Fruit fly (Drosophila melanogaster): ENCODE measurements around the gene CG46464.
A peak's percentile ranks its signal among the peaks of the same experiment; 100 is the strongest.

Gene CG46464

DNA sequence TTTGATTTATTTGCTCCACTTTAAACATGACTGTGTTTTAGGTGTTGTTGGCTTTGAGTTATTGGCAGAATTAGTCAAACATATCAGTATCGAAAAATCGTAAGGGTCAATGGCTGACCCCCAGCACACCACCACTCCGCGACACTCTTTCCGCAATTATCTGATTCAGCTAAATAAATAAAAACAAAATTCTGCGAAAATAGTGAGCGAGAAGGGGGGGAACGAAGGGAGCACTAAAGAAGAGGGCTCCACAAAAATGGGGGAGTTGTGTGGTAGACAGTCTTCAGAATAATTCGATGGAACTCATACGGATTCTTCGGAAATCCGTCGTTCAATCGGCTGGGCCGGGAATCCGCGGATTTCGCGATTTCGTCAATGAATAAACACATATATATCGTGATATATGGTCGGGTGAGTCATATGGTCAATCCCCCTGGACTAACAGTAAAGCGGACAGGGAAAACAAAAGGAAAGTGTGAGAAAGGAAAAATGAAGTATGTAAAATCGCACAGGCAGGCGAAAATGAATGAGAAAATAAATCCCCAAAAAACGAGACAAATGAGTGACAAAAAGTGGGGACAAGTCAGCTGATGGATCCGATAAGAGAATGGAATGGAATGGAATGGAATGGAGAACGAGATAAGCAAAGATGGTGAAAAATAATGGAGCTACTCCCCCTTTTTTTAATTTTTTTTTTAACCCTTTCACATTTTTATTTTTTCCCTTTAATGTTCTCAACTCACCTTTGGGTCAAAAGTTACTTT, 41.7 kb upstream of the CG46464 start:
- no peak for TF ChIP-seq CG32121 (GFP tag; IDR thresholded peaks at IDR 0.05)
- no peak for TF ChIP-seq Snoo (tag; optimal IDR thresholded peaks at IDR 0.05)
- no peak for TF ChIP-seq fd96Ca (GFP tag; IDR thresholded peaks at IDR 0.05)
- no peak for TF ChIP-seq CG17806 (tag; optimal IDR thresholded peaks at IDR 0.05)
- no peak for TF ChIP-seq Pif1B (GFP tag; optimal IDR thresholded peaks at IDR 0.05)
- no peak for TF ChIP-seq CG12605 (GFP tag; IDR thresholded peaks at IDR 0.05)
- TF ChIP-seq CG10348 (GFP tag; IDR thresholded peaks at IDR 0.05): no peak

DNA sequence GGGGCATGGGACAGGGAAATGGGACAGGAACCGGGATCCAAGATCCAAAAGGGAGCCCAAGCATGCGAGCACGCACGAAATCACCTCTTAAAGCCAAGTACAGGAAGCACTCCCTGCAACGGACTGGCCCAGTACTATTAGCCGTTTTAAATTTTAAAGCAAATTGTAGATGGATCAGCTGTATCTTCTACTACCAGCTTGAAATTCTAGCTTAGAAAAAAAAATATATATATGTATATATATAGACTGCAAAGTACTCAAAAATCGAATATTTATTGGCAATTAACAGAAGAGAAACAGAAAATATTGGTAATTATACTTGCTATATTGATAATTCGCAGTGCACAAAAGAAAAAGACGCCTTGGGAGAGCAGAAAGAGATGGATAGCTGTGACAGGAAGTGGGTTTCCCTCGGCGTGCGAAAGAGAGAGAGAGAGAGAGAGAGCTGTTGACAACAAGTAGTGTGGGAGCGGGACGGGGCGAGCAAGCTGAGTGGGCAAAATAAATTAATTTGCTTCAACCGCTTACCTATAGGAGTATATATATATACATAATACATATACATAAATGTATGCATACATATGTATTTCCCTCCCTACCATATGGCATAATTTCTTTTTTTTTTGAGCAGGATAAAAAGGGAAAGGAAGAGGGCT, 40.5 kb upstream of the CG46464 start:
- no peak for TF ChIP-seq rn (GFP tag; IDR thresholded peaks at IDR 0.05)
- no peak for TF ChIP-seq CG4496 (GFP tag; IDR thresholded peaks at IDR 0.05)
- peak; percentile 21 for TF ChIP-seq CG15710 (tag; optimal IDR thresholded peaks at IDR 0.05)
- TF ChIP-seq CG8159 (tag; optimal IDR thresholded peaks at IDR 0.05): peak; percentile 28

DNA sequence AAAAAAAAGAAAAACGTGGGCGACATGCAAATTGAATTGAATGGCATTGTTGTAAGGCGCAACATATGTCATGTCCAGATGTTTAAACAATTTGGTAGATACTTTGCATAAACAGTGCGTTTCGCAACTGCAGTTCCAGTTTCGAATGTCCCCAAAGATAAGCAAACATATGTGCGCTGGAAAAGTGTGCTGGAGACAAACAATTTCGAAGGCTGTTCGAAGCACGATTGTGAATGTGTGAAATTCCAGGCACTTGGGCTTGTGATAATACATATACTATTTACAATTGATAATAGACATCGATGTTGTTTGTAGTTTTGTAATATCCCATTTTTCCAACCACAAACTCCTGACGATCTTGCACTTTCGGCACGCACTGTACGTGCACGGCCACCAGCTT, 39.0 kb upstream of the CG46464 start:
- peak; percentile 24 for TF ChIP-seq Pif1A (GFP tag; optimal IDR thresholded peaks at IDR 0.05)
- no peak for TF ChIP-seq CG12605 (GFP tag; IDR thresholded peaks at IDR 0.05)
- 0 out of 3 replicates have a peak, but pooled peaks have one; percentile 21 for TF ChIP-seq CG4496 (GFP tag; IDR thresholded peaks at IDR 0.05)
- TF ChIP-seq Pif1B (GFP tag; optimal IDR thresholded peaks at IDR 0.05): no peak

DNA sequence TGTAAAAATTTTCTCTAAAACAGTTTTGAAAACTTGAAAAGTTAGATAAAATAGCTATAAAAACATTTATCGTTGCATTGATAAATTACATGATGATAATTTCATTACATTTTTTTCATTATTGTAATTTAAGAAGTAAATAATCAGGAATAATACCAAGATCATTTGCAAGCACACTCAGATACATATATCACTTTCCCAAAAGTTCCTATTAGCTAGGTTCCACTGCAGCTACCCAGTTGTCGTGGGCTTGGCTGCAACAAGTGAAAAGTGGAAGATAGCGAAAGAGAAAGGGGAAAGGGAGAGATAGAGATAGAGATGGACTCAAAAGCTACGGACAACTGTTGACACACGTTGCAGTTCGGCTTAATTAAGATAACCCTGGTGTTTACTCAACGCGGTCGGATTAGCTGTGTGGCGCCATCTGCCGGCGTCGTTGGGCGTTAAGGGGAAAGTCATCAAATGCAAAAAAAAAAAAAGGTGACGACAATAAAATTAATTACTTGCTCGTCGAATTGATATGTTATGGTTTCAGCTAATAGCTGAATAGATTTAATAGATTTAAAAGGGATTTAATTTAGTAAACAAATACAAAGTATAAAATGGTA, 38.0 kb upstream of the CG46464 start:
- TF ChIP-seq CG13204 (GFP tag; optimal IDR thresholded peaks at IDR 0.05): no peak
- TF ChIP-seq EcR (GFP tag; optimal IDR thresholded peaks at IDR 0.05): no peak
- TF ChIP-seq gl (tag; optimal IDR thresholded peaks at IDR 0.05): no peak
- no peak for TF ChIP-seq CG17806 (tag; optimal IDR thresholded peaks at IDR 0.05)
- TF ChIP-seq D1 (tag; optimal IDR thresholded peaks at IDR 0.05): no peak

DNA sequence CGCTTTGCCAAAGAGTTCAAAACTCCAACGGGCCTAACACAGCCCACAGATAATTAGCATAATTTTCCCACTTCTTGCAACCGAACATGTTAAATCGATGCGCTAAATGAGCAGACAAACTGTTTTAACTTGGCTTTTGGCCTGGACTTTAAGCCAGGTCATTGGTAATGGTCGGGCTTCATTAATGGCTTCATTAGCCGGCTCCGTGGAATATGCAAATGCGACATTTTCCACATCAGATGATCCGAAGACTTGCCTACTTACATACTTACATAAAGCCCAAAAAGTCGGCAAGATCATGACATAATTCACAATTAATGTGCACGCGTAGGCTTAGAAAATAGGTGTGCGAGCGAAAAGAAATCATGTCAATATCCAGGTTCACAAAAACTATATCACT, 34.6 kb upstream of the CG46464 start:
- TF ChIP-seq Pif1A (GFP tag; optimal IDR thresholded peaks at IDR 0.05) (no peak), Snoo (tag; optimal IDR thresholded peaks at IDR 0.05) (no peak), fd96Ca (GFP tag; IDR thresholded peaks at IDR 0.05) (no peak), CG4496 (GFP tag; IDR thresholded peaks at IDR 0.05) (no peak), CG10348 (GFP tag; IDR thresholded peaks at IDR 0.05) (no peak), CG32121 (GFP tag; IDR thresholded peaks at IDR 0.05) (no peak), D1 (tag; optimal IDR thresholded peaks at IDR 0.05) (no peak), CG8159 (tag; optimal IDR thresholded peaks at IDR 0.05) (no peak)

DNA sequence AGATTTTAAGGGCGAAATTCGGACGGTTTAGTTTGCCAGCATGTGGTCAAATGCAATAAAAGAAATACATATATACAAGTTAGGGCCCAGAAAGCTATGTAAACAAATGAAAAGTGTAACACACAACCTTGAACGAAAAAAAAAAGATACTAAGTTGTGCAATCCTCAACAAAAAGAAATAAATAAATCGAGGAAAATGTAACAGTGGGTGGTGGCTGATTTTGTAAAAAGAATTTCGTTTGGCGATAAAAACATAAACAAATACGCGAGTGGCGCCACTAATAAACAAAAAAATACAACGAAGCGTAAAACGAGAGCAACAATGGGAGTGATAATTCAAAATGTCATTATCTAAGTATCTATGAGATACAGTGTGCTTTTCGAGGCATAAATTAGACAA, 33.2 kb upstream of the CG46464 start:
- TF ChIP-seq D1 (tag; optimal IDR thresholded peaks at IDR 0.05): no peak
- no peak for TF ChIP-seq Snoo (tag; optimal IDR thresholded peaks at IDR 0.05)
- no peak for TF ChIP-seq CG14655 (GFP tag; optimal IDR thresholded peaks at IDR 0.05)
- TF ChIP-seq CG4496 (GFP tag; IDR thresholded peaks at IDR 0.05): no peak
- TF ChIP-seq EcR (GFP tag; optimal IDR thresholded peaks at IDR 0.05): no peak
- no peak for TF ChIP-seq CG10348 (GFP tag; IDR thresholded peaks at IDR 0.05)
- no peak for TF ChIP-seq CG32121 (GFP tag; IDR thresholded peaks at IDR 0.05)
- TF ChIP-seq Pif1A (GFP tag; optimal IDR thresholded peaks at IDR 0.05): no peak
- TF ChIP-seq Ets98B (GFP tag; IDR thresholded peaks at IDR 0.05): no peak
- TF ChIP-seq gl (tag; optimal IDR thresholded peaks at IDR 0.05): no peak
- no peak for TF ChIP-seq CG34367 (tag; optimal IDR thresholded peaks at IDR 0.05)

DNA sequence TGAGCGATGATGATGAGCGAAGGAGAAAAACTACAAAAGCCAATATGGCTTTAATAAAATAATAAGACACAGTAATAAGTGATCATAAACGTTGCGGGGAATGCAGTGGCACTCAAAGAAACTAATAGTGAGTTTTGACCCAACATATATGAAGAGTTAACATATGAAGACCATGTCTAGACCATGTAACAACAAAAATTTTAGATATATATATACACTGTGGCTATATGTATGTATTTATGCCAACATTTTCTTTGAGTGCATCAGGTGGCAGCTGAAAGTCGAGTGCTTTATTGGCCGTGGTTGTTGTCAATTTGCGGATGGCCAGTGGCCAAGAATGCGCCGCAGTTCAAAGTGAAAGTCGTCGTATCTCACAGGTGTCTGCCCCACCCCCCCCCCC, 30.1 kb upstream of the CG46464 start:
- no peak for TF ChIP-seq CG15710 (tag; optimal IDR thresholded peaks at IDR 0.05)
- TF ChIP-seq CG8301 (tag; optimal IDR thresholded peaks at IDR 0.05): no peak
- no peak for TF ChIP-seq CG9948 (tag; optimal IDR thresholded peaks at IDR 0.05)
- TF ChIP-seq CG13204 (GFP tag; optimal IDR thresholded peaks at IDR 0.05): no peak
- no peak for TF ChIP-seq EcR (GFP tag; optimal IDR thresholded peaks at IDR 0.05)
- peak; percentile 28; the same call in 1 of the 2 replicates for TF ChIP-seq CG32121 (GFP tag; IDR thresholded peaks at IDR 0.05)
- TF ChIP-seq CG10348 (GFP tag; IDR thresholded peaks at IDR 0.05): no peak
- no peak for TF ChIP-seq CG12605 (GFP tag; IDR thresholded peaks at IDR 0.05)
- peak; percentile 54; the same call in 2 of the 3 replicates for TF ChIP-seq CG4496 (GFP tag; IDR thresholded peaks at IDR 0.05)
- no peak for TF ChIP-seq Pif1B (GFP tag; optimal IDR thresholded peaks at IDR 0.05)
- TF ChIP-seq CG14655 (GFP tag; optimal IDR thresholded peaks at IDR 0.05): no peak
- peak; percentile 26; the same call in 1 of the 2 replicates for TF ChIP-seq Ets98B (GFP tag; IDR thresholded peaks at IDR 0.05)
- 0 out of 3 replicates have a peak, but pooled peaks have one; percentile 7 for TF ChIP-seq fd96Ca (GFP tag; IDR thresholded peaks at IDR 0.05)
- TF ChIP-seq CG34367 (tag; optimal IDR thresholded peaks at IDR 0.05): no peak
- TF ChIP-seq gl (tag; optimal IDR thresholded peaks at IDR 0.05): no peak

Measured in whole organism, pupa.